Worm (Caenorhabditis elegans) whole organism, early embryonic: ENCODE results near the gene K11H12.7.

Experiments used
- B0310.2 ChIP-seq: sonication (generic microtip); optimal IDR thresholded peaks from 2 replicates; lab custom pipeline; 2016; ENCODE audit warnings: mild to moderate bottlenecking, missing genetic modification characterization, missing compliant biosample characterization
- F13C5.2 ChIP-seq: sonication (generic microtip); optimal IDR thresholded peaks from 2 replicates; lab custom pipeline; 2017; ENCODE audit warnings: mild to moderate bottlenecking, missing genetic modification characterization, inconsistent platforms, missing compliant biosample characterization
- aly-1 ChIP-seq: sonication (generic microtip); optimal IDR thresholded peaks from 2 replicates; lab custom pipeline; 2016; ENCODE audit warnings: missing genetic modification characterization, missing compliant biosample characterization
- ama-1 ChIP-seq: fragments of 150-350 bp; optimal IDR thresholded peaks from 2 replicates; lab custom pipeline; 2014
- ceh-13 ChIP-seq: fragments of 200-800 bp; sonication (Bioruptor generic); optimal IDR thresholded peaks from 2 replicates; lab custom pipeline; 2018; ENCODE audit warnings: mild to moderate bottlenecking, missing genetic modification characterization, missing compliant biosample characterization
- ceh-36 ChIP-seq: sonication (generic microtip); optimal IDR thresholded peaks from 2 replicates; lab custom pipeline; 2016; ENCODE audit warnings: missing genetic modification characterization, inconsistent platforms, missing compliant biosample characterization
- ets-7 ChIP-seq: sonication (generic microtip); optimal IDR thresholded peaks from 2 replicates; lab custom pipeline; 2016; ENCODE audit warnings: missing genotype, missing genetic modification characterization, missing compliant biosample characterization
- flt-1 ChIP-seq: fragments of 200-800 bp; sonication (Bioruptor generic); IDR thresholded peaks from 2 replicates; pipeline ENCODE4 v1.3.6; 2022; ENCODE audit warnings: missing genetic modification characterization, missing compliant biosample characterization
- hmbx-1 ChIP-seq: sonication (generic microtip); optimal IDR thresholded peaks from 2 replicates; lab custom pipeline; 2016; ENCODE audit warnings: mild to moderate bottlenecking, missing genetic modification characterization, missing compliant biosample characterization
- hmg-4 ChIP-seq: fragments of 200-800 bp; sonication (Bioruptor generic); optimal IDR thresholded peaks from 2 replicates; lab custom pipeline; 2018; ENCODE audit warnings: mild to moderate bottlenecking, missing genetic modification characterization, missing compliant biosample characterization
- hnd-1 ChIP-seq: sonication (generic microtip); optimal IDR thresholded peaks from 2 replicates; lab custom pipeline; 2016; ENCODE audit warnings: missing genetic modification characterization, missing compliant biosample characterization
- pes-1 ChIP-seq: fragments of 200-800 bp; sonication (Bioruptor generic); IDR thresholded peaks from 2 replicates; pipeline ENCODE4 v1.3.6; 2022; ENCODE audit warnings: missing genetic modification reagents, missing genetic modification characterization, missing compliant biosample characterization
- scrt-1 ChIP-seq: fragments of 200-800 bp; sonication (Bioruptor generic); IDR thresholded peaks from 2 replicates; pipeline ENCODE4 v1.3.6; 2022; ENCODE audit warnings: missing genetic modification characterization, missing compliant biosample characterization
- sea-1 ChIP-seq: fragments of 200-800 bp; sonication (Bioruptor generic); conservative IDR thresholded peaks from 2 replicates; pipeline ENCODE4 v1.3.6; 2022; ENCODE audit warnings: missing genetic modification characterization, missing compliant biosample characterization
- tbx-11 ChIP-seq: fragments of 200-800 bp; sonication (Bioruptor generic); IDR thresholded peaks from 2 replicates; pipeline ENCODE4 v1.3.6; 2022; ENCODE audit warnings: missing genetic modification characterization, missing compliant biosample characterization
- tbx-37 ChIP-seq: fragments of 200-800 bp; sonication (Bioruptor generic); conservative IDR thresholded peaks from 2 replicates; pipeline ENCODE4 v1.3.6; 2022; ENCODE audit warnings: missing genetic modification reagents, missing genetic modification characterization, missing compliant biosample characterization
- tra-4 ChIP-seq: sonication (generic microtip); optimal IDR thresholded peaks from 2 replicates; lab custom pipeline; 2017; ENCODE audit warnings: missing genetic modification characterization, missing compliant biosample characterization

Gene K11H12.7

ce11 chrIV:630598-630997 is 34.7 kb upstream of the K11H12.7 start:
- TF ChIP-seq sea-1 = no peak
- TF ChIP-seq scrt-1 = no peak
- TF ChIP-seq hmg-4 = no peak
- no peak for TF ChIP-seq F13C5.2
- TF ChIP-seq tra-4 (tag; lab: Kevin White, UChicago) = no peak
- no peak for TF ChIP-seq ets-7
- TF ChIP-seq aly-1 = no peak
- TF ChIP-seq tbx-11 (GFP tag; lab: Robert Waterston, UW) = no peak
- no peak for TF ChIP-seq flt-1 (GFP tag; lab: Robert Waterston, UW)
- no peak for TF ChIP-seq ceh-13 (GFP tag; lab: Kevin White, UChicago)
- TF ChIP-seq tbx-37 = no peak
- no peak for TF ChIP-seq ceh-36
- no peak for TF ChIP-seq pes-1 (GFP tag; lab: Robert Waterston, UW)
- TF ChIP-seq hnd-1 = no peak
- no peak for TF ChIP-seq B0310.2 (tag; lab: Kevin White, UChicago)
- TF ChIP-seq hmbx-1 (tag; lab: Kevin White, UChicago) = no peak

DNA sequence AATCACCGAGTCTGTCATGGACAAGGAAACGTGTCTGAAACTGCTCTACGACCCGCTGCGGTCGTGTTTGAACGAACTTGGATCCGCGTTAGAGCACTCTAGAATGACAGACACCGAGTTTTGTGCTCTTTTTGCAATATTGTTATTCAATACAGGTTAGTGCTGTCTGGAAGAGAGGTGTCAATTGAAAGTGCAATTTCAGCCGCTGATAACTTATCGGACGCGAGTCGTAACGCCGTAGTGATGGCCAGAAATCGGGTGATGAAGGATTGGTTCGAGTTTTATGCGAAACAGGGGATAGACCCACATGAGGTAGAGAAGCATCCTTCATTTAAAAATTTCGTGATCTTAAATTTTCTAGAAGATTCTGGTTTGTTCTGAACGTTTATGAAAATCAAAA is 33.5 kb upstream of the K11H12.7 start:
- TF ChIP-seq ama-1 (lab: Kevin White, UChicago) (no peak), tbx-37 (no peak), tra-4 (tag; lab: Kevin White, UChicago) (no peak), B0310.2 (tag; lab: Kevin White, UChicago) (no peak), tbx-11 (GFP tag; lab: Robert Waterston, UW) (no peak), ceh-36 (no peak), sea-1 (no peak), scrt-1 (no peak), ceh-13 (GFP tag; lab: Kevin White, UChicago) (no peak), pes-1 (GFP tag; lab: Robert Waterston, UW) (no peak)

DNA sequence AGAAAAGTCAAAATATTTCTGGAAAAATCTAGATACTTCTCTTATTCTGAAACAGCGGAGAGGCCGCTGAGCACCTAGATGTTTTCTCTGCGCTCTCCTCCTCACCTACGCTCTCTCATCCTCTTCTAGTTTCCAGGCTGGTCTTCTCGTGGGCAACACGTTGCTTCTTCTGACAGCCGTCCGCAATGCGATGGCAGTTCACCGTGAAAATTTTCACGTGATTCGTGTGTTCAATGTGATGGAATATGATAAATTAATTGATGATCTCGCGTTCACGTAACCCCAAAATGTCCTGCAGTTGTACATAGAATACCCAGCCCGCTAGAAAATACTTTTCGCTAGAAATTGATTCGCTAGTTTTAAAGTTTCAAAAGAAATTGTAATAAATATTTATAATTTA is 31.8 kb upstream of the K11H12.7 start:
- TF ChIP-seq ama-1 (lab: Kevin White, UChicago) (no peak), sea-1 (no peak), hmbx-1 (tag; lab: Kevin White, UChicago) (no peak), pes-1 (GFP tag; lab: Robert Waterston, UW) (no peak), ceh-36 (no peak), aly-1 (no peak), tbx-37 (no peak), hmg-4 (no peak), ceh-13 (GFP tag; lab: Kevin White, UChicago) (no peak), scrt-1 (no peak), tra-4 (tag; lab: Kevin White, UChicago) (no peak), tbx-11 (GFP tag; lab: Robert Waterston, UW) (no peak), flt-1 (GFP tag; lab: Robert Waterston, UW) (no peak), F13C5.2 (no peak)

DNA sequence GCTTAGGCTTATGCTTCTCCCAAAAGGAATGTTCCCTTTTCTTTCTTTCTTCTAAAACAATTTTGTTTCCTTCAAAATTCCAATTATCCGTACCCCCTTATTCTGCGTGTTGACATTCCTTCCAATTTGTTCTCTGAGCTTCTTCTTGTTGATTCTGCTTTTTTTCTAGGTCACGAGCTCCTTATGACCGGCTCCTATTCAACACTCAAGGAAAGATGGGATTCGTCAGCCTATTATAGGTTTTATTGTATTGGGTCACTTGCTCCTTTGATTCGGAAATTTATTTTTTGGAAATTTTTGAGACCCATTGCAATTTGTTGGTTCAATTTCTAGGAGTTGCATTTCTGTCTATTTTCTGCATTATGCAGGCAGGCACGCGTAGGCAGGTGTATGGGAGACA is 26.2 kb upstream of the K11H12.7 start:
- TF ChIP-seq ceh-36 (no peak), ceh-13 (GFP tag; lab: Kevin White, UChicago) (no peak), tbx-11 (GFP tag; lab: Robert Waterston, UW) (no peak), tbx-37 (no peak)

- TF ChIP-seq flt-1 (GFP tag; lab: Robert Waterston, UW) (no peak), hnd-1 (no peak), hmbx-1 (tag; lab: Kevin White, UChicago) (no peak), pes-1 (GFP tag; lab: Robert Waterston, UW) (no peak), ama-1 (lab: Kevin White, UChicago) (no peak), tbx-11 (GFP tag; lab: Robert Waterston, UW) (no peak), ceh-36 (no peak), tbx-37 (no peak), sea-1 (no peak), B0310.2 (tag; lab: Kevin White, UChicago) (no peak), scrt-1 (no peak), hmg-4 (no peak), ceh-13 (GFP tag; lab: Kevin White, UChicago) (no peak), tra-4 (tag; lab: Kevin White, UChicago) (no peak), aly-1 (no peak), F13C5.2 (no peak), ets-7 (no peak)
Observed at ce11 chrIV:643481-643880, 21.8 kb upstream of the K11H12.7 start.

ce11 chrIV:648362-648761 is 17.0 kb upstream of the K11H12.7 start:
- TF ChIP-seq hmbx-1 (tag; lab: Kevin White, UChicago) = no peak
- no peak for TF ChIP-seq tra-4 (tag; lab: Kevin White, UChicago)
- no peak for TF ChIP-seq sea-1
- no peak for TF ChIP-seq hnd-1
- TF ChIP-seq tbx-37 = no peak
- TF ChIP-seq pes-1 (GFP tag; lab: Robert Waterston, UW) = no peak

ce11 chrIV:649365-649764 is 16.0 kb upstream of the K11H12.7 start, which contains the start of gene K11H12.9:
K11H12.9 (plus strand) TSS chrIV:649665.
- no peak for TF ChIP-seq ceh-13 (GFP tag; lab: Kevin White, UChicago)
- no peak for TF ChIP-seq aly-1
- no peak for TF ChIP-seq ceh-36
- TF ChIP-seq hmg-4 = no peak
- TF ChIP-seq ets-7 = no peak
- no peak for TF ChIP-seq sea-1
- no peak for TF ChIP-seq ama-1 (lab: Kevin White, UChicago)
- no peak for TF ChIP-seq tbx-11 (GFP tag; lab: Robert Waterston, UW)
- no peak for TF ChIP-seq flt-1 (GFP tag; lab: Robert Waterston, UW)
- no peak for TF ChIP-seq tbx-37
- no peak for TF ChIP-seq B0310.2 (tag; lab: Kevin White, UChicago)
- TF ChIP-seq hmbx-1 (tag; lab: Kevin White, UChicago) = no peak
- TF ChIP-seq scrt-1 = no peak
- TF ChIP-seq pes-1 (GFP tag; lab: Robert Waterston, UW) = no peak
- TF ChIP-seq F13C5.2 = no peak
- TF ChIP-seq tra-4 (tag; lab: Kevin White, UChicago) = no peak
- no peak for TF ChIP-seq hnd-1

DNA sequence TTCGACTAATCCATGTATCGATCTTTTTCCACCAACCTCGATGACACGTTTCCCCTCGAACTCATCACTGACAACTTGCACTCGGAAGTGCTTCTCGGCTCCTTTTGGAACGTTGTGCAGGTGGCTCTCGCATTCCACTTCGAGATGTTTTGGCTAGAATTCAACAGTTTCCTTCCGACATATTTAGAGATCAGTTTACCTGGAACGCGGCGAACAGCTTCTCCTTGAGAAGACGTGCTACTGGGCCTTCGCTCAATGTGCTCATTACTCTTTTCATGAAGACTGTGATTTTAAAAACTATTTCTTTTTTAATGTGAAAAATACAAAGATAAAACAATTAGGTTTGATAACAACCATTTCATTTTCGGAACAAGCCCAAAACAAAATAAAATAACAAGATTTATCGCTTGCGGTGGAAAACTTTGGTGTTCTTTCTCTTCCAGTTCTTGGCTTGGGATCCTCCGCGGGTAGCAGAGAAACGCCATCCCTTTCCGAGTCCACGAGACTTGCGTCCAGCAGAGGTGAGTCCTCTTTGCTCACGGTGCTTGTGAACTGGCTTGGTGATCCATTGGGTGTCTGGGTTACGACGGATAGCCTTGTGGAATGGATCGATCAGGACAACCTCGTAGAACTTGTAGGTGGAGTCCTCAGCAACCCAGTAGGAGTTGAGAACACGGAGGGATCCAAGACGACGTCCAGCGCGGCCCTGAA is 12.0 kb upstream of the K11H12.7 start, which contains the start of gene K11H12.1:
K11H12.1 (minus strand) TSS at position 284 of the 711 bp plus-strand sequence.
- TF ChIP-seq scrt-1 (no peak), tra-4 (tag; lab: Kevin White, UChicago) (no peak), aly-1 (no peak), hnd-1 (no peak), F13C5.2 (no peak), hmg-4 (no peak), ceh-13 (GFP tag; lab: Kevin White, UChicago) (no peak), pes-1 (GFP tag; lab: Robert Waterston, UW) (no peak), hmbx-1 (tag; lab: Kevin White, UChicago) (no peak), ama-1 (lab: Kevin White, UChicago) (no peak), tbx-37 (no peak), sea-1 (no peak), tbx-11 (GFP tag; lab: Robert Waterston, UW) (no peak), ceh-36 (no peak)
